Fruit fly (Drosophila melanogaster): ENCODE results near the gene Ulp1.
A peak's percentile ranks its signal among the peaks of the same experiment; 100 is the strongest.

Ulp1 gene

DNA sequence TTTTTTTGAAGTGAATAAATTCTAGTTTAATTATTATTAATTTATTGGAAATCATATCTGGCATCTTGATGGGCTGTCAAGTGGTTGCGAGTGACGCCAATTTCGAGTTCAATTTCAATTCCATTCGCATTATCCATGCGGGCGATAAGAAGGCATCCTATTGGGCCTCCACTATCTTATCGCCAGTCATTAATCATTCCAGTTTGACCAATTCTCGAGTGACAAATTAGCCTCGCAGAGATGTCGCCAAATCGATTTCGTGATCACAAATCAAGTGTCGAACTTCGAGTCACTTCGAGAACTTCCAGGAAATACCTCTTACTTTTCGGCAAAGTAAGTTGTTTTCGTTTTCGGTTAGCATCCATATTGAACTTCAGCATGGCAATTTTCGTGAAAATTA is 8.7 kb upstream of the Ulp1 start:
- TF ChIP-seq CG18599 (GFP tag; optimal IDR thresholded peaks at IDR 0.05): peak; percentile 39
- peak; percentile 14 for TF ChIP-seq CG3995 (GFP tag; optimal IDR thresholded peaks at IDR 0.05)
- TF ChIP-seq exex (tag; optimal IDR thresholded peaks at IDR 0.05): peak; percentile 98
- TF ChIP-seq dati (GFP tag; IDR thresholded peaks at IDR 0.05): no peak
- no peak for TF ChIP-seq ac (GFP tag; optimal IDR thresholded peaks at IDR 0.05)
- peak; percentile 77 for TF ChIP-seq grn (GFP tag; optimal IDR thresholded peaks at IDR 0.05)
- peak; percentile 16 for TF ChIP-seq mirr (GFP tag; optimal IDR thresholded peaks at IDR 0.05)
- TF ChIP-seq lab (GFP tag; optimal IDR thresholded peaks at IDR 0.05): peak; percentile 66

DNA sequence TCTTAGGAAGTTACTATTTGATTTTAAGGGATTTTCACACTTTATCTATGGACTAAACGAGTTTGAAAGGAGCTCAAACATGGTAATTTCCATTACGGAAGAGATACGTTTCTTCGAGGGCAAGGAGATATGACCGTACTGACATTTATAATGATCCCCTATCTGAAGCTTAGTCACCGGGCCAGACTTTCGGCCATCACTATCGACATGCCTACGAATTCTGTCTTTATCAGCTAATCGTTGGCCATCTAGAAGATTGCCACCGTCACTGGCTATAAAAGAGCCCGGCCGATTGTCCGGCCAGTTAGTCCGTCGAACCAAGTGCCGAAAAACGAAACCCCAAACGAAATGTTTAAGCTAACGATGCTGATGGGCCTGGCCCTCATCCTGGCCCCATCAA is 7.2 kb upstream of the Ulp1 start, which contains the start of gene Muc18B:
Gene Muc18B, plus strand, starts transcription at position 301 of the 400 bp plus-strand sequence.
- no peak for TF ChIP-seq sens-2 (GFP tag; IDR thresholded peaks at IDR 0.05)
- TF ChIP-seq grn (GFP tag; optimal IDR thresholded peaks at IDR 0.05): peak; percentile 38
- TF ChIP-seq exex (tag; optimal IDR thresholded peaks at IDR 0.05): peak; percentile 34

DNA sequence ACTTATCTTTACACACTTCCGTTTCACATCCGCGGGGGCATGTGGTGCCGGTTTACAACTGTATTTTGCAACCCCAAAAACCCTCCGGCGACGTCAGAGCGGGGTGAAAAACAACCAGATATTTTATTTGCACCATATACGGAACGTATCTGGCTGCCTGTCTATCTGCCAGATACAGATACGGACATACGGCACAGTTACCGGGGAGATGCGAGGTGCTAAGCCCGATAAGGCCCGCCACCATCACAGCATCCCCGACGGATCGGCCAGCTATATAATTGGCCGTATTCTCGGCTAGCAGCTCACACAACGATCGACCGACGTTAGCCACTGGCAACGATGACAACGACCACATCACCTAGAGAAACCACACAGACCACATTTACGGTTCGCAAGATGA is 5.0 kb upstream of the Ulp1 start, which contains the start of gene Mur18B:
Gene Mur18B, plus strand, starts transcription at position 301 of the 400 bp plus-strand sequence.
- TF ChIP-seq ac (GFP tag; optimal IDR thresholded peaks at IDR 0.05) (no peak), Med (GFP tag) (peak; percentile 15)

DNA sequence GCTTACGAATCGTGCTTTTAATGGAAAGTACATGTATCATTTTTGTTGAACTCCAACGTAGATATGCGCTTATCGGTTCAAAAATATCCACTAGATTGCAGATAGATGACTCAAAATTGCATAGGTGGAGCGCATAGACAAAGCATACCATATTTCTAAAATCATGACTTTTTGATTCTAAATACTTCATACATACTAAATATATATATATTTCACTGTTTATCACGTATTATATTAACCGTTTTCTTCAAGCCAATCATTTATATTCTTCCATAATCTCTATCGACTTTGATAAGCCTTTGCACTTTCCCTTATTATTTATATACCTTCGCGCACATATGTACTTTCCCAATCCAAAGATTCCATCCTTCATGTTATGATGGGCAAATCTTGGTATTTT is 4.0 kb upstream of the Ulp1 start, which contains the start of gene CG14195:
Gene CG14195, minus strand, starts transcription at position 101 of the 400 bp plus-strand sequence.
- TF ChIP-seq corto (GFP tag; optimal IDR thresholded peaks at IDR 0.05): no peak

DNA sequence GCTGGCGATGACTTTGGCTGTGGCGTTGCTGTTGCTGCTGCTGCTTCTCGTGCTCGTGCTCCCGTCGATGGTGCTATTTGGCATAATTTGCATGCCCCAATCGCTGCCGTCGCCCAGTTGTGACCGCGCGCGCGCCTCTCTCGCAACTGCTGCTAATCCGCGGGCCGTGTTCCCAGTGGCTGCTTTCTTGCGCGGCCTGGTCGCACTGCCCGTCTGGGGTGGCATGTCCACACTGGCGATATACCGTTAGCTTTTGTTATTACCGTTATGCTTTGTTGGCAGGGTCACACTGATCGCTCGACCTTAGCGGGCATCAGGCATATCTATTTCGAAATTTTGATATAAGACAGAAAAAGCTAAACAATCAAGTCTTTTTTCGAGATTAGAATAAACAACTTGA is 6.4 kb downstream of the Ulp1 start, which contains the start of gene CG7990:
Gene CG7990, minus strand, starts transcription at position 350 of the 400 bp plus-strand sequence.
- TF ChIP-seq CG30020 (tag; optimal IDR thresholded peaks at IDR 0.05) (no peak), Meics (GFP tag; optimal IDR thresholded peaks at IDR 0.05) (no peak), CG7745 (tag; optimal IDR thresholded peaks at IDR 0.05) (no peak), CG2712 (tag; optimal IDR thresholded peaks at IDR 0.05) (no peak), Scr (GFP tag; IDR thresholded peaks at IDR 0.05; ENCODE audit: partially characterized antibody) (no peak), Oli (tag; optimal IDR thresholded peaks at IDR 0.05) (no peak), CG17802 (tag; optimal IDR thresholded peaks at IDR 0.05) (no peak), pan (optimal IDR thresholded peaks at IDR 0.05) (no peak), pan (GFP tag; optimal IDR thresholded peaks at IDR 0.05 in 1 of 2, IDR thresholded peaks at IDR 0.05 in 1 of 2) (no peak), CG32772 (GFP tag; IDR thresholded peaks at IDR 0.05) (no peak), CG2202 (tag; optimal IDR thresholded peaks at IDR 0.05) (no peak), sd (tag; optimal IDR thresholded peaks at IDR 0.05) (no peak), CG13424 (tag; optimal IDR thresholded peaks at IDR 0.05) (no peak), pros (GFP tag; optimal IDR thresholded peaks at IDR 0.05) (no peak), ems (GFP tag; optimal IDR thresholded peaks at IDR 0.05) (no peak), phol (tag; optimal IDR thresholded peaks at IDR 0.05) (no peak), CG10979 (tag; optimal IDR thresholded peaks at IDR 0.05) (no peak), CG18764 (GFP tag; optimal IDR thresholded peaks at IDR 0.05) (no peak), da (GFP tag; optimal IDR thresholded peaks at IDR 0.05) (no peak), Dll (GFP tag; IDR thresholded peaks at IDR 0.05; ENCODE audit: partially characterized antibody) (peak; percentile 40; the same call in 1 of the 4 replicates), her (GFP tag; optimal IDR thresholded peaks at IDR 0.05) (no peak), CG8359 (GFP tag; optimal IDR thresholded peaks at IDR 0.05; ENCODE audit: borderline replicate concordance) (no peak), Rx (GFP tag; IDR thresholded peaks at IDR 0.05) (no peak), slbo (GFP tag; IDR thresholded peaks at IDR 0.05) (no peak), Adf1 (GFP tag; IDR thresholded peaks at IDR 0.05) (no peak; the same call in 1 of the 2 replicates), Antp (GFP tag; optimal IDR thresholded peaks at IDR 0.05) (no peak), Eip74EF (GFP tag; optimal IDR thresholded peaks at IDR 0.05) (no peak), Deaf1 (tag; optimal IDR thresholded peaks at IDR 0.05) (no peak), toy (GFP tag; IDR thresholded peaks at IDR 0.05) (no peak), dan (GFP tag; IDR thresholded peaks at IDR 0.05) (no peak), Hr39 (optimal IDR thresholded peaks at IDR 0.05) (no peak), CG1233 (GFP tag; optimal IDR thresholded peaks at IDR 0.05) (no peak)

Data from whole organism, embryonic.